Worm (Caenorhabditis elegans): ENCODE data around the gene C50B6.7.

DNA sequence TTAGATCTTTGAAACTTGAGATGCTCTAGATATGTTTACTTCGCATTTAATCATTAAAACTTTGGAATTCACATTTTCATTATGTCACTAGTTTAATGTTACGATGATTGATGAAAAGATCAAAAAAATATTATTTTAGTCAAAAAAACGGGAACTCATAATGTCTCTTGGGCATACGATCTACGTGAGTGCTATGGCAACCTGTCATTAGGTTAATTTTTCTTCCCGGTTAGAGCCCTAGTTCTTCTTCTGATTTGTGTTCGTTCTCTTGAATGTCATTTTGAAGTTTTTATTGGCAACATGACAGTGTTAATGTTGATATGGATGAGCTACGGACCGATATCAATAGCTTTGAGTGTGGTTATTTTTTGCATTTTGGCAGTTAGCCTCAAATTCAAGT, 38.6 kb upstream of the C50B6.7 start, which contains the start of gene srg-46:
- TF ChIP-seq nhr-76 (tag; optimal IDR thresholded peaks at IDR 0.05): no peak
- no peak for TF ChIP-seq ztf-11 (tag; optimal IDR thresholded peaks at IDR 0.05)
- TF ChIP-seq pha-4 (tag; optimal IDR thresholded peaks at IDR 0.05): no peak
- no peak for TF ChIP-seq nhr-237 (tag; optimal IDR thresholded peaks at IDR 0.05)
- no peak for TF ChIP-seq blmp-1 (tag; optimal IDR thresholded peaks at IDR 0.05)

All from whole organism, mixed stage, embryonic.